Fruit fly (Drosophila melanogaster) whole organism, embryonic: ENCODE results near the gene Tengl3.

Experiments
- Abd-B ChIP-seq: fragments of 200-800 bp; sonication (Bioruptor generic); optimal IDR thresholded peaks from 2 replicates; lab custom pipeline; 2018; ENCODE audit warnings: missing biosample characterization, mild to moderate bottlenecking, missing genetic modification characterization, moderate library complexity
- Ada2b ChIP-seq: fragments of 200-800 bp; sonication (Bioruptor generic); IDR thresholded peaks from 2 replicates; pipeline ENCODE4 v1.3.6; 2022; ENCODE audit warnings: missing biosample characterization, missing genetic modification characterization
- Atf3 ChIP-seq: fragments of 200-800 bp; sonication (Bioruptor generic); optimal IDR thresholded peaks from 3 replicates; lab custom pipeline; 2016; ENCODE audit warnings: missing biosample characterization, missing genetic modification characterization
- B-H2 ChIP-seq: fragments of 200-800 bp; sonication (Bioruptor generic); optimal IDR thresholded peaks from 2 replicates; lab custom pipeline; 2018; ENCODE audit warnings: missing biosample characterization, mild to moderate bottlenecking, missing genetic modification characterization
- CG10959 ChIP-seq: fragments of 200-800 bp; sonication (Bioruptor generic); IDR thresholded peaks from 2 replicates; pipeline ENCODE4 v1.3.6; 2022; ENCODE audit warnings: missing biosample characterization, missing genetic modification characterization
- CG11723 ChIP-seq: fragments of 200-800 bp; sonication (Bioruptor generic); optimal IDR thresholded peaks from 2 replicates; lab custom pipeline; 2017; ENCODE audit warnings: missing biosample characterization, mild to moderate bottlenecking, missing genetic modification characterization
- CG14710 ChIP-seq: fragments of 200-800 bp; sonication (Bioruptor generic); optimal IDR thresholded peaks from 3 replicates; lab custom pipeline; 2019; ENCODE audit warnings: missing biosample characterization, mild to moderate bottlenecking, missing genetic modification characterization, moderate library complexity
- CG14860 ChIP-seq: fragments of 200-800 bp; sonication (Bioruptor generic); IDR thresholded peaks from 3 replicates; pipeline ENCODE4 v1.3.6; 2022; ENCODE audit warnings: missing biosample characterization, missing genetic modification characterization; ENCODE audit not compliant: partially characterized antibody
- CG15269 ChIP-seq: fragments of 200-800 bp; sonication (Bioruptor generic); optimal IDR thresholded peaks from 2 replicates; lab custom pipeline; 2018; ENCODE audit warnings: missing biosample characterization, mild to moderate bottlenecking, missing genetic modification characterization, moderate library complexity
- CG17829 ChIP-seq: fragments of 200-800 bp; optimal IDR thresholded peaks from 2 replicates; lab custom pipeline; 2019; ENCODE audit warnings: missing biosample characterization, mild to moderate bottlenecking, missing genetic modification characterization, moderate library complexity
- CG31365 ChIP-seq: fragments of 200-800 bp; sonication (Bioruptor generic); optimal IDR thresholded peaks from 2 replicates; lab custom pipeline; 2018; ENCODE audit warnings: missing biosample characterization, mild to moderate bottlenecking, missing genetic modification characterization
- CG3726 ChIP-seq: fragments of 200-800 bp; sonication (Bioruptor generic); IDR thresholded peaks from 3 replicates; pipeline ENCODE4, ENCODE4 v1.3.6; 2022; ENCODE audit warnings: missing biosample characterization, missing genetic modification characterization
- CG3847 ChIP-seq: fragments of 200-800 bp; sonication (Bioruptor generic); IDR thresholded peaks from 2 replicates; pipeline ENCODE4 v1.3.6; 2022; ENCODE audit warnings: missing biosample characterization, missing genetic modification characterization
- CG4360 ChIP-seq: fragments of 200-800 bp; sonication (Bioruptor generic); IDR thresholded peaks from 2 replicates; pipeline ENCODE4 v1.3.6; 2022; ENCODE audit warnings: missing biosample characterization, missing genetic modification characterization
- CG8765 ChIP-seq: fragments of 200-800 bp; sonication (Bioruptor generic); IDR thresholded peaks from 2 replicates; pipeline ENCODE4 v1.3.6; 2022; ENCODE audit warnings: missing biosample characterization, missing genetic modification characterization
- CG9727 ChIP-seq: fragments of 200-800 bp; sonication (Bioruptor generic); optimal IDR thresholded peaks from 3 replicates; lab custom pipeline; 2017; ENCODE audit warnings: missing biosample characterization, mild to moderate bottlenecking, missing genetic modification characterization
- Doc3 ChIP-seq: fragments of 200-800 bp; sonication (Bioruptor generic); IDR thresholded peaks from 3 replicates; pipeline ENCODE4 v1.3.6; 2022; ENCODE audit warnings: missing biosample characterization, missing genetic modification characterization; ENCODE audit not compliant: partially characterized antibody
- Elba2 ChIP-seq: fragments of 200-800 bp; sonication (Bioruptor generic); optimal IDR thresholded peaks from 3 replicates; lab custom pipeline; 2016; ENCODE audit warnings: missing biosample characterization, missing genetic modification characterization
- Hmr ChIP-seq: fragments of 200-800 bp; sonication (Bioruptor generic); optimal IDR thresholded peaks from 3 replicates; lab custom pipeline; 2017; ENCODE audit warnings: mild to moderate bottlenecking, missing biosample characterization, missing genetic modification reagents, missing genetic modification characterization
- Hr78 ChIP-seq, 2 experiments: fragments of 200-800 bp in 1 of 2; fragments of >200 bp in 1 of 2; sonication (Bioruptor generic) in 1 of 2; optimal IDR thresholded peaks; 2 replicates each; lab custom pipeline; 2017 to 2019; ENCODE audit warnings: missing biosample characterization in 2 of 2, missing genetic modification characterization in 2 of 2, mild to moderate bottlenecking in 1 of 2, moderate library complexity in 1 of 2
- NC2β ChIP-seq: fragments of 200-800 bp; sonication (Bioruptor generic); optimal IDR thresholded peaks from 2 replicates; lab custom pipeline; 2016; ENCODE audit warnings: missing biosample characterization, missing genetic modification characterization
- NK7.1 ChIP-seq: fragments of 200-800 bp; sonication (Bioruptor generic); optimal IDR thresholded peaks from 3 replicates; lab custom pipeline; 2016; ENCODE audit warnings: missing biosample characterization, missing genetic modification characterization
- Pdp1 ChIP-seq, 2 experiments: fragments of 200-800 bp; sonication (Bioruptor generic); optimal IDR thresholded peaks; 3 replicates each; lab custom pipeline; 2016; ENCODE audit warnings: missing biosample characterization in 2 of 2, missing genetic modification characterization in 2 of 2, mild to moderate bottlenecking in 1 of 2, moderate library complexity in 1 of 2
- Ravus ChIP-seq: fragments of 200-800 bp; sonication (Bioruptor generic); IDR thresholded peaks from 2 replicates; pipeline ENCODE4 v1.3.6; 2022; ENCODE audit warnings: missing biosample characterization, missing genetic modification characterization
- Six4 ChIP-seq: fragments of 200-800 bp; sonication (Bioruptor generic); optimal IDR thresholded peaks from 2 replicates; lab custom pipeline; 2016; ENCODE audit warnings: missing biosample characterization, missing genetic modification characterization
- Sry-β ChIP-seq: fragments of 200-800 bp; sonication (Bioruptor generic); optimal IDR thresholded peaks from 2 replicates; lab custom pipeline; 2018; ENCODE audit warnings: missing biosample characterization, mild to moderate bottlenecking, missing genetic modification characterization, moderate library complexity
- bcd ChIP-seq: fragments of 200-800 bp; sonication (Bioruptor generic); optimal IDR thresholded peaks from 2 replicates; lab custom pipeline; 2017; ENCODE audit warnings: missing biosample characterization, mild to moderate bottlenecking, missing genetic modification characterization
- cad ChIP-seq: fragments of >200 bp; optimal IDR thresholded peaks from 2 replicates; lab custom pipeline; 2017; ENCODE audit warnings: missing biosample characterization, missing genetic modification characterization
- caup ChIP-seq: fragments of 200-800 bp; sonication (Bioruptor generic); optimal IDR thresholded peaks from 3 replicates; lab custom pipeline; 2017; ENCODE audit warnings: missing biosample characterization, mild to moderate bottlenecking, missing genetic modification characterization, moderate library complexity; ENCODE audit not compliant: severe bottlenecking
- dati ChIP-seq: fragments of 200-800 bp; sonication (Bioruptor generic); IDR thresholded peaks from 2 replicates; pipeline ENCODE4 v1.3.6; 2022; ENCODE audit warnings: missing biosample characterization, missing genetic modification characterization
- esg ChIP-seq: fragments of 200-800 bp; sonication (Bioruptor generic); conservative IDR thresholded peaks from 2 replicates; pipeline ENCODE4 v1.3.6; 2022; ENCODE audit warnings: missing biosample characterization, missing genetic modification characterization
- gce ChIP-seq: fragments of 200-800 bp; sonication (Bioruptor generic); IDR thresholded peaks from 3 replicates; pipeline ENCODE4 v1.3.6; 2022; ENCODE audit warnings: missing biosample characterization, missing genetic modification characterization
- gsb-n ChIP-seq: fragments of 200-800 bp; sonication (Bioruptor generic); optimal IDR thresholded peaks from 3 replicates; lab custom pipeline; 2018; ENCODE audit warnings: missing biosample characterization, mild to moderate bottlenecking, missing genetic modification characterization
- hkb ChIP-seq, 2 experiments: fragments of 200-800 bp in 1 of 2; fragments of >200 bp in 1 of 2; sonication (Bioruptor generic) in 1 of 2; IDR thresholded peaks in 1 of 2; optimal IDR thresholded peaks in 1 of 2; 2 replicates each; pipeline versions ENCODE4 v1.3.6 to Lab custom; 2017 to 2022; ENCODE audit warnings: missing biosample characterization in 1 of 2, missing genetic modification characterization in 1 of 2
- hth ChIP-seq: fragments of >200 bp; optimal IDR thresholded peaks from 2 replicates; lab custom pipeline; 2017; ENCODE audit warnings: inconsistent platforms
- ind ChIP-seq: fragments of 200-800 bp; sonication (Bioruptor generic); optimal IDR thresholded peaks from 3 replicates; lab custom pipeline; 2016; ENCODE audit warnings: missing biosample characterization, missing genetic modification characterization
- kah ChIP-seq: fragments of 200-800 bp; sonication (Bioruptor generic); optimal IDR thresholded peaks from 2 replicates; lab custom pipeline; 2018; ENCODE audit warnings: missing biosample characterization, mild to moderate bottlenecking, missing genetic modification characterization
- klu ChIP-seq: fragments of 200-800 bp; sonication (Bioruptor generic); IDR thresholded peaks from 2 replicates; pipeline ENCODE4 v1.3.6; 2022; ENCODE audit warnings: missing biosample characterization, missing genetic modification characterization
- lab ChIP-seq: fragments of 200-800 bp; sonication (Bioruptor generic); optimal IDR thresholded peaks from 3 replicates; lab custom pipeline; 2017; ENCODE audit warnings: missing biosample characterization, missing genetic modification characterization, mild to moderate bottlenecking, moderate library complexity, missing genetic modification reagents
- maf-S ChIP-seq: fragments of 200-800 bp; sonication (Bioruptor generic); optimal IDR thresholded peaks from 2 replicates; lab custom pipeline; 2016; ENCODE audit warnings: missing biosample characterization, missing genetic modification characterization
- nerfin-1 ChIP-seq: fragments of 200-800 bp; sonication (Bioruptor generic); optimal IDR thresholded peaks from 3 replicates; lab custom pipeline; 2019; ENCODE audit warnings: missing biosample characterization, mild to moderate bottlenecking, missing genetic modification characterization, moderate library complexity
- sd ChIP-seq: fragments of 200-800 bp; sonication (Bioruptor generic); optimal IDR thresholded peaks from 3 replicates; lab custom pipeline; 2018; ENCODE audit warnings: missing biosample characterization, mild to moderate bottlenecking, missing genetic modification characterization, moderate library complexity
- slp2 ChIP-seq: fragments of 200-800 bp; sonication (Bioruptor generic); optimal IDR thresholded peaks from 2 replicates; lab custom pipeline; 2016; ENCODE audit warnings: missing biosample characterization, missing genetic modification characterization
- sob ChIP-seq: fragments of 200-800 bp; sonication (Bioruptor generic); IDR thresholded peaks from 2 replicates; pipeline ENCODE4 v1.3.6; 2022; ENCODE audit warnings: missing biosample characterization, missing genetic modification characterization
- tap ChIP-seq: fragments of 200-800 bp; optimal IDR thresholded peaks from 3 replicates; lab custom pipeline; 2019; ENCODE audit warnings: missing biosample characterization, mild to moderate bottlenecking, missing genetic modification characterization, moderate library complexity
- twi ChIP-seq: fragments of 200-800 bp; optimal IDR thresholded peaks from 2 replicates; lab custom pipeline; 2019; ENCODE audit warnings: missing biosample characterization, mild to moderate bottlenecking, missing genetic modification characterization, moderate library complexity
- unpg ChIP-seq: fragments of 200-800 bp; sonication (Bioruptor generic); optimal IDR thresholded peaks from 3 replicates; lab custom pipeline; 2018; ENCODE audit warnings: missing biosample characterization, mild to moderate bottlenecking, missing genetic modification characterization, moderate library complexity
- vvl ChIP-seq: fragments of 200-800 bp; sonication (Bioruptor generic); IDR thresholded peaks from 2 replicates; pipeline ENCODE4 v1.3.6; 2022; ENCODE audit warnings: missing biosample characterization, missing genetic modification characterization
- yki ChIP-seq: fragments of >200 bp; optimal IDR thresholded peaks from 3 replicates; lab custom pipeline; 2018
- zen2 ChIP-seq: fragments of 200-800 bp; sonication (Bioruptor generic); IDR thresholded peaks from 3 replicates; pipeline ENCODE4 v1.3.6; 2022; ENCODE audit warnings: missing biosample characterization, missing genetic modification characterization; ENCODE audit not compliant: partially characterized antibody
- zf30C ChIP-seq: fragments of 200-800 bp; sonication (Bioruptor generic); optimal IDR thresholded peaks from 3 replicates; lab custom pipeline; 2018; ENCODE audit warnings: missing biosample characterization, mild to moderate bottlenecking, missing genetic modification characterization

Tengl3 gene

dm6 chr2L:2192123-2192601 lies 45.9 kb downstream of the Tengl3 start, which contains the start of gene CG10874 (continued):
- TF ChIP-seq maf-S (GFP tag; lab: Kevin White, UChicago) (no peak), ind (GFP tag; lab: Kevin White, UChicago) (no peak), lab (GFP tag; lab: Kevin White, UChicago) (no peak), yki (lab: Kevin White, UChicago) (no peak), CG15269 (tag; lab: Kevin White, UChicago) (no peak), zen2 (GFP tag; lab: Robert Waterston, UW) (no peak), hth (lab: Kevin White, UChicago) (no peak), Sry-β (GFP tag; lab: Kevin White, UChicago) (no peak), Abd-B (GFP tag; lab: Kevin White, UChicago) (peak; percentile 58), NK7.1 (no peak), sd (no peak), hkb (optimal IDR thresholded peaks at IDR 0.05; lab: Kevin White, UChicago) (peak; percentile 58), hkb (GFP tag; IDR thresholded peaks at IDR 0.05; lab: Robert Waterston, UW) (no peak), bcd (GFP tag; lab: Kevin White, UChicago) (no peak), twi (tag; lab: Kevin White, UChicago) (no peak), CG3726 (no peak), caup (no peak), CG3847 (GFP tag; lab: Robert Waterston, UW) (no peak), B-H2 (GFP tag; lab: Kevin White, UChicago) (peak; percentile 61), sob (GFP tag; lab: Robert Waterston, UW) (no peak), CG14860 (GFP tag; lab: Robert Waterston, UW) (no peak), CG10959 (no peak), Doc3 (GFP tag; lab: Robert Waterston, UW) (no peak), cad (no peak), Atf3 (GFP tag; lab: Kevin White, UChicago) (no peak), vvl (no peak), gsb-n (tag; lab: Kevin White, UChicago) (no peak), Pdp1 (GFP tag; optimal IDR thresholded peaks at IDR 0.05; lab: Kevin White, UChicago) (no peak), CG14710 (peak; percentile 100), Hr78 (GFP tag; optimal IDR thresholded peaks at IDR 0.05; lab: Kevin White, UChicago) (no peak), esg (no peak), Six4 (GFP tag; lab: Kevin White, UChicago) (no peak), CG4360 (GFP tag; lab: Robert Waterston, UW) (no peak), nerfin-1 (tag; lab: Kevin White, UChicago) (no peak), gce (no peak), slp2 (no peak), Hmr (GFP tag; lab: Kevin White, UChicago) (peak; percentile 55), CG11723 (no peak), zf30C (no peak), tap (tag; lab: Kevin White, UChicago) (no peak), Ravus (GFP tag; lab: Robert Waterston, UW) (no peak), klu (GFP tag; lab: Robert Waterston, UW) (no peak), NC2β (GFP tag; lab: Kevin White, UChicago) (no peak), CG8765 (no peak), CG9727 (GFP tag; lab: Kevin White, UChicago) (peak; percentile 1), unpg (GFP tag; lab: Kevin White, UChicago) (no peak), kah (GFP tag; lab: Kevin White, UChicago) (no peak), CG31365 (tag; lab: Kevin White, UChicago) (no peak), dati (GFP tag; lab: Robert Waterston, UW) (no peak), CG17829 (tag; lab: Kevin White, UChicago) (peak; percentile 36), Ada2b (GFP tag; lab: Robert Waterston, UW) (no peak), Elba2 (GFP tag; lab: Kevin White, UChicago) (no peak)
